Worm (Caenorhabditis elegans) whole organism, early embryonic: ENCODE results near the gene M117.3.

ENCODE experiments used
- F13C5.2 ChIP-seq: sonication (generic microtip); optimal IDR thresholded peaks from 2 replicates; lab custom pipeline; 2017; ENCODE audit warnings: mild to moderate bottlenecking, missing genetic modification characterization, inconsistent platforms, missing compliant biosample characterization
- hmg-4 ChIP-seq: fragments of 200-800 bp; sonication (Bioruptor generic); optimal IDR thresholded peaks from 2 replicates; lab custom pipeline; 2018; ENCODE audit warnings: mild to moderate bottlenecking, missing genetic modification characterization, missing compliant biosample characterization

The M117.3 gene

ce11 chrIV:11871898-11872297 lies 49.9 kb downstream of the M117.3 start:
- TF ChIP-seq F13C5.2 (tag; lab: Kevin White, UChicago), result no peak
- TF ChIP-seq hmg-4 (GFP tag; lab: Kevin White, UChicago), result peak; percentile 42
